Worm (Caenorhabditis elegans): Measurements from ENCODE around the gene istr-1.

DNA sequence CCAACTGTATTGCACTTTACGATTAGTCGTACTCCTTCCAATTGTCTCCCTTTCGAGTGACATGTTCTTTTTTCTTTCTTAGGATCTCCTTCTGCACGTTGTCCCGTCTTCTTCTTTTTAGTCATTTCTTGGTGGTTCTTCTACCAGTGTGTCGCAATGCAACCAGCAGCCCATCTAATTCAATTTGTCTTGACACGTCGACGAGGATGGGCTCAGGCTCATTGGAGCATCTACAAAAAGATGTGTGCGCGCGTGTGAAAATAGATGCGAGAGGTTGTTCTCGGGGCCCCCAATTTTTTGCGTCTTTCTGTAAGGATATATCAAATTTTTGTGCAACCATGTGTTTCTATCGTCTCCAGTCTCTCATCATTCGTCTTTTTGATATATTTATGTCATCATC, 4.0 kb downstream of the istr-1 start:
- TF ChIP-seq ceh-6 (GFP tag; optimal IDR thresholded peaks at IDR 0.05) (no peak), pha-4 (tag; optimal IDR thresholded peaks at IDR 0.05) (no peak), ceh-9 (tag; optimal IDR thresholded peaks at IDR 0.05) (no peak), mec-3 (tag; optimal IDR thresholded peaks at IDR 0.05; ENCODE audit: borderline replicate concordance) (no peak)
